Fruit fly (Drosophila melanogaster): Measurements from ENCODE around the gene fz3.

dm6 chrX:804821-805220 is 35.1 kb downstream of the fz3 start, which contains the start of gene CG13358:
- TF ChIP-seq CTCF (optimal IDR thresholded peaks at IDR 0.05): no peak
- TF ChIP-seq CG8478 (optimal IDR thresholded peaks at IDR 0.05): no peak
